Worm (Caenorhabditis elegans) whole organism, L3 larva: ENCODE measurements around the gene ZC404.15.

Experiments used
- R02D3.7 ChIP-seq: fragments of 150-350 bp; optimal IDR thresholded peaks from 2 replicates; lab custom pipeline; 2014; ENCODE audit warnings: missing biosample characterization, missing genetic modification characterization
- ZK546.5 ChIP-seq: sonication (generic microtip); optimal IDR thresholded peaks from 2 replicates; lab custom pipeline; 2017; ENCODE audit warnings: missing biosample characterization, missing genetic modification characterization
- ama-1 ChIP-seq: fragments of 150-350 bp; optimal IDR thresholded peaks from 2 replicates; lab custom pipeline; 2018
- ceh-16 ChIP-seq: sonication (generic microtip); optimal IDR thresholded peaks from 2 replicates; lab custom pipeline; 2017; ENCODE audit warnings: missing biosample characterization, missing genetic modification characterization
- ceh-28 ChIP-seq: fragments of 150-350 bp; optimal IDR thresholded peaks from 2 replicates; lab custom pipeline; 2014; ENCODE audit warnings: missing biosample characterization, missing genetic modification reagents, missing genetic modification characterization
- ceh-82 ChIP-seq: fragments of 150-350 bp; optimal IDR thresholded peaks from 2 replicates; lab custom pipeline; 2014; ENCODE audit warnings: missing biosample characterization, missing genetic modification characterization
- ceh-9 ChIP-seq: sonication (generic microtip); optimal IDR thresholded peaks from 2 replicates; lab custom pipeline; 2018; ENCODE audit warnings: missing biosample characterization, missing genetic modification characterization
- daf-12 ChIP-seq: fragments of 150-350 bp; optimal IDR thresholded peaks from 2 replicates; lab custom pipeline; 2014; ENCODE audit warnings: missing biosample characterization, missing genetic modification reagents, missing genetic modification characterization
- egl-27 ChIP-seq: sonication (generic microtip); optimal IDR thresholded peaks from 4 replicates; lab custom pipeline; 2017; ENCODE audit warnings: missing biosample characterization, missing genetic modification reagents, missing genetic modification characterization
- egl-5 ChIP-seq: fragments of 150-350 bp; optimal IDR thresholded peaks from 2 replicates; lab custom pipeline; 2017; ENCODE audit warnings: missing biosample characterization, missing genetic modification reagents, missing genetic modification characterization, inconsistent platforms
- elt-1 ChIP-seq: fragments of 150-350 bp; optimal IDR thresholded peaks from 2 replicates; lab custom pipeline; 2014; ENCODE audit warnings: missing biosample characterization, missing genetic modification characterization
- elt-2 ChIP-seq: sonication (generic microtip); optimal IDR thresholded peaks from 2 replicates; lab custom pipeline; 2016; ENCODE audit warnings: missing genetic modification reagents, mild to moderate bottlenecking, missing genetic modification characterization, missing compliant biosample characterization
- elt-3 ChIP-seq, 3 experiments: fragments of 150-350 bp in 1 of 3; sonication (generic microtip) in 2 of 3; optimal IDR thresholded peaks; 2 replicates in 2 of 3; 4 replicates in 1 of 3; lab custom pipeline; 2014 to 2017; ENCODE audit warnings: missing biosample characterization in 3 of 3, missing genetic modification characterization in 3 of 3
- fkh-10 ChIP-seq: sonication (generic microtip); optimal IDR thresholded peaks from 2 replicates; lab custom pipeline; 2017; ENCODE audit warnings: missing biosample characterization, missing genetic modification reagents, missing genetic modification characterization
- fkh-2 ChIP-seq: fragments of 150-350 bp; optimal IDR thresholded peaks from 2 replicates; lab custom pipeline; 2014; ENCODE audit warnings: missing biosample characterization, missing genetic modification reagents, missing genetic modification characterization
- fos-1 ChIP-seq: fragments of 150-350 bp; optimal IDR thresholded peaks from 2 replicates; lab custom pipeline; 2014; ENCODE audit warnings: missing biosample characterization, missing genetic modification characterization
- hmg-11 ChIP-seq: sonication (generic microtip); optimal IDR thresholded peaks from 2 replicates; lab custom pipeline; 2016; ENCODE audit warnings: missing genetic modification characterization, missing compliant biosample characterization
- jun-1 ChIP-seq: fragments of 150-350 bp; optimal IDR thresholded peaks from 2 replicates; lab custom pipeline; 2014; ENCODE audit warnings: missing biosample characterization, missing genetic modification reagents, missing genetic modification characterization
- lin-15B ChIP-seq: fragments of 150-350 bp; optimal IDR thresholded peaks from 2 replicates; lab custom pipeline; 2014; ENCODE audit warnings: missing biosample characterization, missing genetic modification characterization
- lsy-12 ChIP-seq: sonication (generic microtip); optimal IDR thresholded peaks from 2 replicates; lab custom pipeline; 2016; ENCODE audit warnings: mild to moderate bottlenecking, missing genetic modification characterization, missing compliant biosample characterization
- mdl-1 ChIP-seq: fragments of 150-350 bp; optimal IDR thresholded peaks from 2 replicates; lab custom pipeline; 2014; ENCODE audit warnings: missing biosample characterization, missing genetic modification characterization
- mml-1 ChIP-seq: fragments of 150-350 bp; sonication (generic microtip); optimal IDR thresholded peaks from 3 replicates; lab custom pipeline; 2014; ENCODE audit warnings: missing biosample characterization, missing genetic modification characterization
- nfya-1 ChIP-seq: sonication (generic microtip); optimal IDR thresholded peaks from 2 replicates; lab custom pipeline; 2017; ENCODE audit warnings: missing genetic modification characterization, mild to moderate bottlenecking, missing compliant biosample characterization, antibody characterized with exemption, moderate library complexity; ENCODE audit not compliant: insufficient read depth
- nhr-11 ChIP-seq: fragments of 150-350 bp; optimal IDR thresholded peaks from 2 replicates; lab custom pipeline; 2014; ENCODE audit warnings: missing biosample characterization, missing genetic modification characterization
- nhr-12 ChIP-seq: fragments of 150-350 bp; optimal IDR thresholded peaks from 2 replicates; lab custom pipeline; 2014; ENCODE audit warnings: missing biosample characterization, missing genetic modification characterization
- nhr-23 ChIP-seq: fragments of 150-350 bp; optimal IDR thresholded peaks from 2 replicates; lab custom pipeline; 2014; ENCODE audit warnings: missing biosample characterization, missing genetic modification reagents, missing genetic modification characterization
- nhr-237 ChIP-seq: fragments of 150-350 bp; optimal IDR thresholded peaks from 2 replicates; lab custom pipeline; 2014; ENCODE audit warnings: missing biosample characterization, missing genetic modification characterization
- nhr-25 ChIP-seq: sonication (generic microtip); optimal IDR thresholded peaks from 2 replicates; lab custom pipeline; 2017; ENCODE audit warnings: missing biosample characterization, missing genetic modification characterization
- nhr-67 ChIP-seq: fragments of 150-350 bp; optimal IDR thresholded peaks from 2 replicates; lab custom pipeline; 2014; ENCODE audit warnings: missing biosample characterization, missing genetic modification characterization
- nhr-76 ChIP-seq: fragments of 150-350 bp; sonication (generic microtip); optimal IDR thresholded peaks from 5 replicates; lab custom pipeline; 2014; ENCODE audit warnings: missing biosample characterization, missing genetic modification characterization
- nhr-77 ChIP-seq: fragments of 150-350 bp; optimal IDR thresholded peaks from 2 replicates; lab custom pipeline; 2014; ENCODE audit warnings: missing biosample characterization, missing genetic modification characterization
- pha-4 ChIP-seq: fragments of 150-350 bp; optimal IDR thresholded peaks from 2 replicates; lab custom pipeline; 2014; ENCODE audit warnings: missing biosample characterization, missing genetic modification reagents, missing genetic modification characterization
- sea-2 ChIP-seq: fragments of 150-350 bp; sonication (generic microtip); optimal IDR thresholded peaks from 4 replicates; lab custom pipeline; 2014; ENCODE audit warnings: missing biosample characterization, missing genetic modification reagents, missing genetic modification characterization
- skn-1 ChIP-seq: fragments of 150-350 bp; optimal IDR thresholded peaks from 2 replicates; lab custom pipeline; 2014; ENCODE audit warnings: missing biosample characterization, missing genetic modification characterization
- tbx-2 ChIP-seq: sonication (generic microtip); optimal IDR thresholded peaks from 2 replicates; lab custom pipeline; 2016; ENCODE audit warnings: mild to moderate bottlenecking, missing genetic modification characterization, missing compliant biosample characterization
- unc-39 ChIP-seq: sonication (generic microtip); optimal IDR thresholded peaks from 4 replicates; lab custom pipeline; 2017; ENCODE audit warnings: missing biosample characterization, missing genetic modification characterization
- unc-62 ChIP-seq: fragments of 150-350 bp; sonication (generic microtip); optimal IDR thresholded peaks from 4 replicates; lab custom pipeline; 2014; ENCODE audit warnings: missing biosample characterization, missing genetic modification reagents, missing genetic modification characterization
- zag-1 ChIP-seq: fragments of 150-350 bp; optimal IDR thresholded peaks from 2 replicates; lab custom pipeline; 2014; ENCODE audit warnings: missing biosample characterization, missing genetic modification characterization
- ztf-4 ChIP-seq: fragments of 150-350 bp; optimal IDR thresholded peaks from 2 replicates; lab custom pipeline; 2014; ENCODE audit warnings: missing biosample characterization, missing genetic modification characterization

ZC404.15 gene

ce11 chrV:6778457-6778856 lies 1.8 kb upstream of the ZC404.15 start:
- no peak for TF ChIP-seq nhr-67 (tag; lab: Kevin White, UChicago)
- no peak for TF ChIP-seq tbx-2 (tag; lab: Kevin White, UChicago)
- no peak for TF ChIP-seq hmg-11 (tag; lab: Kevin White, UChicago)
- TF ChIP-seq ztf-4 (tag; lab: Kevin White, UChicago) = no peak
- TF ChIP-seq nhr-11 = no peak
- no peak for TF ChIP-seq lin-15B (tag; lab: Kevin White, UChicago)
- TF ChIP-seq ceh-16 (tag; lab: Kevin White, UChicago) = no peak
- TF ChIP-seq ama-1 (lab: Kevin White, UChicago) = no peak
- no peak for TF ChIP-seq elt-2
- TF ChIP-seq nhr-77 = no peak
- no peak for TF ChIP-seq zag-1 (tag; lab: Kevin White, UChicago)
- no peak for TF ChIP-seq nhr-23
- no peak for TF ChIP-seq pha-4 (tag; lab: Kevin White, UChicago)

- TF ChIP-seq nhr-67 (tag; lab: Kevin White, UChicago) = no peak
- TF ChIP-seq mdl-1 (tag; lab: Kevin White, UChicago) = no peak
- TF ChIP-seq nhr-12 (tag; lab: Kevin White, UChicago) = no peak
- no peak for TF ChIP-seq mml-1 (tag; lab: Kevin White, UChicago)
- no peak for TF ChIP-seq nhr-237
- TF ChIP-seq elt-3 (tag; optimal IDR thresholded peaks at IDR 0.05; lab: Kevin White, UChicago) = no peak
- TF ChIP-seq fkh-10 (GFP tag; lab: Kevin White, UChicago) = no peak
- no peak for TF ChIP-seq lsy-12
- no peak for TF ChIP-seq ama-1 (lab: Kevin White, UChicago)
- TF ChIP-seq tbx-2 (tag; lab: Kevin White, UChicago) = no peak
- no peak for TF ChIP-seq ceh-82 (tag; lab: Kevin White, UChicago)
- no peak for TF ChIP-seq R02D3.7 (tag; lab: Kevin White, UChicago)
- TF ChIP-seq fkh-2 = no peak
- no peak for TF ChIP-seq unc-39
- no peak for TF ChIP-seq nhr-76 (tag; lab: Kevin White, UChicago)
- TF ChIP-seq elt-2 = no peak
- TF ChIP-seq, all 47 proteins: peak for 0
Observed at ce11 chrV:6780676-6781075, 410 bp downstream of the ZC404.15 start.

ce11 chrV:6782260-6782659 lies 2.0 kb downstream of the ZC404.15 start:
- no peak for TF ChIP-seq zag-1 (tag; lab: Kevin White, UChicago)
- TF ChIP-seq nhr-25 (tag; lab: Kevin White, UChicago) = no peak
- no peak for TF ChIP-seq nfya-1 (tag; lab: Kevin White, UChicago)
- no peak for TF ChIP-seq unc-62 (GFP tag; lab: Kevin White, UChicago)
- TF ChIP-seq ceh-9 = no peak
- no peak for TF ChIP-seq skn-1
- no peak for TF ChIP-seq mdl-1 (tag; lab: Kevin White, UChicago)
- no peak for TF ChIP-seq sea-2 (GFP tag; lab: Kevin White, UChicago)
- no peak for TF ChIP-seq nhr-67 (tag; lab: Kevin White, UChicago)
- TF ChIP-seq fos-1 = no peak
- no peak for TF ChIP-seq ceh-28 (tag; lab: Kevin White, UChicago)
- no peak for TF ChIP-seq ZK546.5 (tag; lab: Kevin White, UChicago)
- no peak for TF ChIP-seq nhr-77
- no peak for TF ChIP-seq egl-27 (tag; lab: Kevin White, UChicago)
- no peak for TF ChIP-seq egl-5 (tag; lab: Kevin White, UChicago)
- TF ChIP-seq ceh-82 (tag; lab: Kevin White, UChicago) = no peak
- TF ChIP-seq R02D3.7 (tag; lab: Kevin White, UChicago) = no peak
- TF ChIP-seq pha-4 (tag; lab: Kevin White, UChicago) = no peak
- no peak for TF ChIP-seq ama-1 (lab: Kevin White, UChicago)

ce11 chrV:6783044-6783625 lies 2.9 kb downstream of the ZC404.15 start:
- TF ChIP-seq tbx-2 (tag; lab: Kevin White, UChicago) = no peak
- TF ChIP-seq daf-12 (tag; lab: Kevin White, UChicago) = no peak
- TF ChIP-seq R02D3.7 (tag; lab: Kevin White, UChicago) = no peak
- TF ChIP-seq mml-1 (tag; lab: Kevin White, UChicago) = no peak
- TF ChIP-seq nhr-25 (tag; lab: Kevin White, UChicago) = no peak
- TF ChIP-seq nhr-77 = no peak
- TF ChIP-seq egl-27 (tag; lab: Kevin White, UChicago) = no peak
- TF ChIP-seq jun-1 = no peak
- no peak for TF ChIP-seq elt-2
- TF ChIP-seq fkh-10 (GFP tag; lab: Kevin White, UChicago) = no peak
- no peak for TF ChIP-seq elt-1 (tag; lab: Kevin White, UChicago)
